Worm (Caenorhabditis elegans) whole organism, L2 larva: ENCODE data around the gene F52E4.5.

Experiments
- C34F6.9 ChIP-seq: fragments of 150-350 bp; optimal IDR thresholded peaks from 2 replicates; lab custom pipeline; 2014; ENCODE audit warnings: missing biosample characterization, missing genetic modification characterization
- F13H6.1 ChIP-seq: sonication (generic microtip); optimal IDR thresholded peaks from 2 replicates; lab custom pipeline; 2016; ENCODE audit warnings: missing genetic modification characterization, missing compliant biosample characterization
- ZK546.5 ChIP-seq: sonication (generic microtip); optimal IDR thresholded peaks from 2 replicates; lab custom pipeline; 2017; ENCODE audit warnings: missing biosample characterization, missing genetic modification characterization
- alr-1 ChIP-seq: fragments of 150-350 bp; optimal IDR thresholded peaks from 2 replicates; lab custom pipeline; 2014; ENCODE audit warnings: missing biosample characterization, missing genetic modification characterization
- aly-2 ChIP-seq: fragments of 150-350 bp; optimal IDR thresholded peaks from 2 replicates; lab custom pipeline; 2014; ENCODE audit warnings: missing biosample characterization, missing genetic modification characterization
- ama-1 ChIP-seq: fragments of 150-350 bp; optimal IDR thresholded peaks from 2 replicates; lab custom pipeline; 2018; ENCODE audit warnings: inconsistent platforms
- blmp-1 ChIP-seq: sonication (generic microtip); optimal IDR thresholded peaks from 2 replicates; lab custom pipeline; 2017; ENCODE audit warnings: missing genetic modification characterization, mild to moderate bottlenecking, missing compliant biosample characterization, antibody characterized with exemption, moderate library complexity; ENCODE audit not compliant: insufficient read depth
- ceh-16 ChIP-seq: fragments of 150-350 bp; optimal IDR thresholded peaks from 2 replicates; lab custom pipeline; 2014; ENCODE audit warnings: missing biosample characterization, missing genetic modification characterization
- crh-2 ChIP-seq: sonication (generic microtip); optimal IDR thresholded peaks from 2 replicates; lab custom pipeline; 2017; ENCODE audit warnings: missing biosample characterization, missing genetic modification characterization
- egl-27 ChIP-seq: sonication (generic microtip); optimal IDR thresholded peaks from 3 replicates; lab custom pipeline; 2017; ENCODE audit warnings: missing biosample characterization, missing genetic modification reagents, missing genetic modification characterization
- elt-3 ChIP-seq: sonication (generic microtip); optimal IDR thresholded peaks from 2 replicates; lab custom pipeline; 2017; ENCODE audit warnings: missing biosample characterization, missing genetic modification characterization
- fos-1 ChIP-seq: fragments of 150-350 bp; optimal IDR thresholded peaks from 2 replicates; lab custom pipeline; 2014; ENCODE audit warnings: missing biosample characterization, missing genetic modification characterization
- gmeb-1 ChIP-seq: fragments of 150-350 bp; optimal IDR thresholded peaks from 2 replicates; lab custom pipeline; 2014; ENCODE audit warnings: missing biosample characterization, missing genetic modification characterization
- lin-11 ChIP-seq: fragments of 150-350 bp; sonication (generic microtip); optimal IDR thresholded peaks from 2 replicates; lab custom pipeline; 2014; ENCODE audit warnings: missing biosample characterization, missing genetic modification characterization, inconsistent platforms, mixed read lengths
- lin-13 ChIP-seq: fragments of 150-350 bp; optimal IDR thresholded peaks from 2 replicates; lab custom pipeline; 2014; ENCODE audit warnings: missing biosample characterization, missing genetic modification reagents, missing genetic modification characterization
- lin-39 ChIP-seq: fragments of 150-350 bp; optimal IDR thresholded peaks from 2 replicates; lab custom pipeline; 2014; ENCODE audit warnings: missing biosample characterization, missing genetic modification reagents, missing genetic modification characterization
- lsy-2 ChIP-seq, 2 experiments: fragments of 150-350 bp in 1 of 2; sonication (generic microtip) in 1 of 2; optimal IDR thresholded peaks; 2 replicates each; lab custom pipeline; 2014 to 2017; ENCODE audit warnings: missing biosample characterization in 2 of 2, missing genetic modification characterization in 2 of 2
- mdl-1 ChIP-seq, 2 experiments: fragments of 150-350 bp in 1 of 2; sonication (generic microtip) in 1 of 2; optimal IDR thresholded peaks; 2 replicates each; lab custom pipeline; 2017; ENCODE audit warnings: missing biosample characterization in 2 of 2, missing genetic modification characterization in 2 of 2
- nhr-129 ChIP-seq: fragments of 150-350 bp; optimal IDR thresholded peaks from 2 replicates; lab custom pipeline; 2014; ENCODE audit warnings: missing biosample characterization, missing genetic modification characterization
- nhr-21 ChIP-seq: fragments of 150-350 bp; optimal IDR thresholded peaks from 2 replicates; lab custom pipeline; 2014; ENCODE audit warnings: missing biosample characterization, missing genetic modification characterization
- nhr-23 ChIP-seq: fragments of 150-350 bp; optimal IDR thresholded peaks from 2 replicates; lab custom pipeline; 2014; ENCODE audit warnings: missing biosample characterization, missing genetic modification reagents, missing genetic modification characterization
- nhr-237 ChIP-seq: fragments of 150-350 bp; optimal IDR thresholded peaks from 2 replicates; lab custom pipeline; 2014; ENCODE audit warnings: missing biosample characterization, missing genetic modification characterization
- nhr-25 ChIP-seq: fragments of 150-350 bp; sonication (generic microtip); optimal IDR thresholded peaks from 3 replicates; lab custom pipeline; 2014; ENCODE audit warnings: missing biosample characterization, missing genetic modification characterization
- nhr-6 ChIP-seq: fragments of 150-350 bp; optimal IDR thresholded peaks from 2 replicates; lab custom pipeline; 2014; ENCODE audit warnings: missing biosample characterization, missing genetic modification characterization
- nhr-77 ChIP-seq: fragments of 150-350 bp; optimal IDR thresholded peaks from 2 replicates; lab custom pipeline; 2014; ENCODE audit warnings: missing biosample characterization, missing genetic modification characterization
- peb-1 ChIP-seq: fragments of 150-350 bp; optimal IDR thresholded peaks from 2 replicates; lab custom pipeline; 2014; ENCODE audit warnings: missing biosample characterization, missing genetic modification characterization
- sem-4 ChIP-seq: fragments of 150-350 bp; optimal IDR thresholded peaks from 2 replicates; lab custom pipeline; 2014; ENCODE audit warnings: missing biosample characterization, missing genetic modification reagents, missing genetic modification characterization
- sma-3 ChIP-seq: sonication (generic microtip); optimal IDR thresholded peaks from 2 replicates; lab custom pipeline; 2016; ENCODE audit warnings: missing genetic modification reagents, missing genetic modification characterization, missing compliant biosample characterization
- sma-9 ChIP-seq, 2 experiments: fragments of 150-350 bp in 1 of 2; sonication (generic microtip) in 1 of 2; optimal IDR thresholded peaks; 2 replicates each; lab custom pipeline; 2014 to 2016; ENCODE audit warnings: missing genetic modification characterization in 2 of 2, mild to moderate bottlenecking in 1 of 2, missing biosample characterization in 1 of 2, missing compliant biosample characterization in 1 of 2, missing genetic modification reagents in 1 of 2, moderate library complexity in 1 of 2
- snpc-4 ChIP-seq: fragments of 150-350 bp; optimal IDR thresholded peaks from 2 replicates; lab custom pipeline; 2014; ENCODE audit warnings: missing biosample characterization, missing genetic modification characterization
- unc-55 ChIP-seq: fragments of 150-350 bp; sonication (generic microtip); optimal IDR thresholded peaks from 3 replicates; lab custom pipeline; 2014; ENCODE audit warnings: missing biosample characterization, missing genetic modification reagents, missing genetic modification characterization
- unc-62 ChIP-seq: fragments of 150-350 bp; optimal IDR thresholded peaks from 2 replicates; lab custom pipeline; 2014; ENCODE audit warnings: missing biosample characterization, missing genetic modification reagents, missing genetic modification characterization
- zag-1 ChIP-seq: fragments of 150-350 bp; optimal IDR thresholded peaks from 2 replicates; lab custom pipeline; 2014; ENCODE audit warnings: missing biosample characterization, missing genetic modification characterization
- ztf-1 ChIP-seq: fragments of 200-800 bp; sonication (Bioruptor generic); conservative IDR thresholded peaks from 2 replicates; pipeline ENCODE4 v1.3.6; 2022; ENCODE audit warnings: missing genetic modification characterization, missing compliant biosample characterization
- ztf-11 ChIP-seq: sonication (generic microtip); optimal IDR thresholded peaks from 2 replicates; lab custom pipeline; 2017; ENCODE audit warnings: missing biosample characterization, missing genetic modification characterization
- ztf-4 ChIP-seq: fragments of 150-350 bp; optimal IDR thresholded peaks from 2 replicates; lab custom pipeline; 2014; ENCODE audit warnings: missing biosample characterization, missing genetic modification characterization

F52E4.5 gene

DNA sequence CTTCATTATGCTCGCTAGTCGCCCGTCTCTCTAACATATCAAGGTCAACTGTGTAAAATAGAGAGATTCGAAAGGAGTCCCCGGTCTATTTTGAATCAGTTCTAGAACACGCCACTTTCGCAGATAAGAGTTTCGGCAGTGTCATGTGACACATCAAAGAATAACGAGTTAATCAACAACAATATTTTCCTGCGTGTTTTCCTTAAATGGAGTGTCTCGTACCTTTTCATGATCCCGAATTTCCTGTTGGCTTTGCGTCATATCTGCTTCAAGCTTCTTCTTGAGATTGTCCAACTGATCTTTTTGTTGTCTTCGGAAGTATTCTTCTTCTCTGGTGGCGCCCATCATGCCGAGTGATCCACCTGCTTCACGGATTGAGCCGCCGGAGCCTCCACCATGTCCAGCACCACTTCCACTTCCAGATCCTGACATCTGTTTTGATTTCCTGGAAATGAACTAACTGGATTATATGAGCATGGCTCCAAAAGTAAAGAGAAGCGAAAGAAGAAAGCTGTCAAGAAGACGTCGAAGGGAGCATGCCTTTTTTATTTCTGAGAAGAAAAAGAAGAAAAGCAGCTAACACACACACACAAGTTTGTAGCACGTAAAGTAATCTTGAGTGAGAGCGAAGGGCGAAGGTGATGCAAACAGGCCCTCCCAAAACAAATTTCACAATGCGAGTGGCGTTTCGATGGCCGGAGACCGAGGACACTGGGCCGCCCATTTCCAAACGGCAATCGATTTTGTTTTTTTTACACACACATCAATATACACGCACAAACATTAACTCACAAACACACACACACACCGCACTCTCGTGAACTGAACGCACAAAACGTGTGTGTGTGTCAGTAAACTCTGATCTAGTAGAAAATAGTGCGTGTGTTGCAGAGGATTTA is 28.2 kb upstream of the F52E4.5 start:
- TF ChIP-seq ceh-16 (tag; lab: Kevin White, UChicago) (peak; percentile 75), ama-1 (lab: Kevin White, UChicago) (peak; percentile 88), snpc-4 (tag; lab: Kevin White, UChicago) (no peak), F13H6.1 (tag; lab: Kevin White, UChicago) (no peak), blmp-1 (tag; lab: Kevin White, UChicago) (no peak), nhr-21 (peak; percentile 69), mdl-1 (tag; optimal IDR thresholded peaks at IDR 0.05; lab: Kevin White, UChicago) (no peak), nhr-25 (tag; lab: Kevin White, UChicago) (peak; percentile 70), fos-1 (tag; lab: Kevin White, UChicago) (peak; percentile 22), aly-2 (tag; lab: Kevin White, UChicago) (no peak), ztf-11 (tag; lab: Kevin White, UChicago) (no peak), gmeb-1 (tag; lab: Kevin White, UChicago) (peak; percentile 12), egl-27 (no peak), nhr-237 (no peak), C34F6.9 (no peak), sma-9 (GFP tag; optimal IDR thresholded peaks at IDR 0.05; lab: Kevin White, UChicago) (peak; percentile 72), sma-9 (tag; optimal IDR thresholded peaks at IDR 0.05; lab: Kevin White, UChicago) (no peak), alr-1 (tag; lab: Kevin White, UChicago) (no peak), nhr-129 (tag; lab: Kevin White, UChicago) (peak; percentile 64), ztf-1 (GFP tag; lab: Robert Waterston, UW) (no peak), sma-3 (GFP tag; lab: Kevin White, UChicago) (peak; percentile 73), lin-11 (tag; lab: Kevin White, UChicago) (peak; percentile 66), crh-2 (tag; lab: Kevin White, UChicago) (peak; percentile 57), zag-1 (tag; lab: Kevin White, UChicago) (no peak)

DNA sequence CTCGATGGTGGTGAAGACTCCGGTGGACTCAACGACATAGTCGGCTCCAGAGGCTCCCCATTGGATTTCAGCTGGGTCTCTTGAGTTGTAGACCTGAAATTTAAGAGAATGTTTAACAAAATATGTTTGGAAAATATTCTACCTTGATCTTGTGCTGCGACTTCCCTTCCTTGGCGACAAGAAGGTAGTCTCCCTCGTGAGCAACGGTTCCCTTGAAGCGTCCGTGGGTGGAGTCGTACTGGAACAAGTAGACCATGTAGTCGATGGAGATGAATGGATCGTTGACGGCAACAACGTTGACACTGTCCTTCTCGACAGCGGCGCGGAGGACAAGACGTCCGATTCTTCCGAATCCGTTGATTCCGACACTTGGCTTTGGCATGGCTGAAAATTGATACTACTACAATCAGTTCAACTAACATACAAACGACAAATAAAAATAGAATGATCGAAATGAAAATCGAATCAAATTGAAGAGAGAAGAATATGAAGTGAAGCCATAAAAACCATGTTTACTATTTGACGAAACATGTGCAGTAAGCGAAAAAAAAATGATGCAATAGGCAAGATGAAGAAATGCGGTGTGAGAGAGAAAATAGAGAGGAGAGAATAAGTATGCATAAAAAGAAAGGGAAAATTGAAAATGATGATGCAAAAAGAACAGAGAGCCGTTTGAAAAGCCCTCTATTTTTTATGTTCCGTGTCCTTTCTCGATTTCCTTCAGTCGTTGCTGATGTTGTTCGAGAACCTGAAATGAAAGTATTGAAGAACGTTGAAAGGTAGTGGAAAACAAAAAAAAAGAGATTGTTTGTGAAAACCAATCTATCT is 27.4 kb upstream of the F52E4.5 start, which contains the start of gene gpd-2:
gpd-2 (minus strand) TSS at position 384 of the 828 bp plus-strand sequence.
- peak; percentile 18 for TF ChIP-seq lin-13 (GFP tag; lab: Kevin White, UChicago)
- TF ChIP-seq nhr-23 (tag; lab: Kevin White, UChicago): no peak
- TF ChIP-seq C34F6.9: peak; percentile 38
- TF ChIP-seq sma-9 (GFP tag; optimal IDR thresholded peaks at IDR 0.05; lab: Kevin White, UChicago): peak; percentile 3
- no peak for TF ChIP-seq sma-9 (tag; optimal IDR thresholded peaks at IDR 0.05; lab: Kevin White, UChicago)
- TF ChIP-seq sem-4 (tag; lab: Kevin White, UChicago): peak; percentile 6
- peak; percentile 74 for TF ChIP-seq unc-55 (GFP tag; lab: Kevin White, UChicago)
- TF ChIP-seq egl-27: no peak
- peak in 1 of 2 experiments; percentile 37 for TF ChIP-seq lsy-2 (tag; optimal IDR thresholded peaks at IDR 0.05; lab: Kevin White, UChicago)
- no peak for TF ChIP-seq sma-3 (GFP tag; lab: Kevin White, UChicago)
- peak; percentile 33 for TF ChIP-seq nhr-6 (tag; lab: Kevin White, UChicago)
- TF ChIP-seq blmp-1 (tag; lab: Kevin White, UChicago): peak; percentile 30
- no peak for TF ChIP-seq nhr-25 (tag; lab: Kevin White, UChicago)
- TF ChIP-seq gmeb-1 (tag; lab: Kevin White, UChicago): no peak
- TF ChIP-seq nhr-129 (tag; lab: Kevin White, UChicago): peak; percentile 99
- no peak for TF ChIP-seq alr-1 (tag; lab: Kevin White, UChicago)
- TF ChIP-seq fos-1 (tag; lab: Kevin White, UChicago): peak; percentile 31
- TF ChIP-seq ama-1 (lab: Kevin White, UChicago): peak; percentile 62

DNA sequence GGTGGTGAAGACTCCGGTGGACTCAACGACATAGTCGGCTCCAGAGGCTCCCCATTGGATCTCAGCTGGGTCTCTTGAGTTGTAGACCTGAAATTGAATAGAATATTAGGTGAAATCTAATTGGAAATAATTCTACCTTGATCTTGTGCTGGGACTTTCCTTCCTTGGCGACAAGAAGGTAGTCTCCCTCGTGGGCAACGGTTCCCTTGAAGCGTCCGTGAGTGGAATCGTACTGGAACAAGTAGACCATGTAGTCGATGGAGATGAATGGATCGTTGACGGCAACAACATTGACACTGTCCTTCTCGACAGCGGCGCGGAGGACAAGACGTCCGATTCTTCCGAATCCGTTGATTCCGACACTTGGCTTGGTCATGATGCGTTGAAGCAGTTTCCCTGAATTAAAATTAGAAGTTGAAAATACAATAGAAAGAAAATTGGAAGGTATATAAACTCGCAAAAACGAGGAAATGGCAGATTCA is 25.8 kb upstream of the F52E4.5 start, which contains the start of gene gpd-3:
gpd-3 (minus strand) TSS at position 396 of the 482 bp plus-strand sequence.
- no peak for TF ChIP-seq elt-3 (tag; lab: Kevin White, UChicago)
- TF ChIP-seq sem-4 (tag; lab: Kevin White, UChicago): no peak
- no peak for TF ChIP-seq nhr-77 (tag; lab: Kevin White, UChicago)
- TF ChIP-seq ZK546.5 (tag; lab: Kevin White, UChicago): no peak
- no peak for TF ChIP-seq F13H6.1 (tag; lab: Kevin White, UChicago)
- TF ChIP-seq ztf-1 (GFP tag; lab: Robert Waterston, UW): no peak
- TF ChIP-seq peb-1: no peak
- TF ChIP-seq blmp-1 (tag; lab: Kevin White, UChicago): no peak
- TF ChIP-seq ztf-4: peak; percentile 75
- peak; percentile 73 for TF ChIP-seq ama-1 (lab: Kevin White, UChicago)
- TF ChIP-seq sma-3 (GFP tag; lab: Kevin White, UChicago): peak; percentile 17
- no peak for TF ChIP-seq mdl-1 (tag; optimal IDR thresholded peaks at IDR 0.05; lab: Kevin White, UChicago)
- no peak for TF ChIP-seq nhr-25 (tag; lab: Kevin White, UChicago)
- peak in 1 of 2 experiments; percentile 33 for TF ChIP-seq lsy-2 (tag; optimal IDR thresholded peaks at IDR 0.05; lab: Kevin White, UChicago)
- TF ChIP-seq nhr-21: no peak
- TF ChIP-seq gmeb-1 (tag; lab: Kevin White, UChicago): peak; percentile 39
- peak; percentile 37 for TF ChIP-seq crh-2 (tag; lab: Kevin White, UChicago)
- TF ChIP-seq nhr-129 (tag; lab: Kevin White, UChicago): peak; percentile 13
- no peak for TF ChIP-seq lin-39 (tag; lab: Kevin White, UChicago)
- no peak for TF ChIP-seq unc-62
- peak; percentile 20 for TF ChIP-seq sma-9 (GFP tag; optimal IDR thresholded peaks at IDR 0.05; lab: Kevin White, UChicago)
- no peak for TF ChIP-seq sma-9 (tag; optimal IDR thresholded peaks at IDR 0.05; lab: Kevin White, UChicago)
- TF ChIP-seq, all 48 proteins: peak for 8
